Worm (Caenorhabditis elegans): ENCODE measurements around the gene B0303.11.

The B0303.11 gene

ce11 chrIII:8693322-8693721 is 16.9 kb downstream of the B0303.11 start, which contains the start of gene B0303.7:
B0303.7 (plus strand) TSS chrIII:8693622.
- TF ChIP-seq unc-62 (GFP tag; optimal IDR thresholded peaks at IDR 0.05) = no peak

- TF ChIP-seq unc-62 (GFP tag; optimal IDR thresholded peaks at IDR 0.05) = no peak
These were observed 20.6 kb downstream of the B0303.11 start, which contains the start of gene B0303.4 for ce11 chrIII:8689655-8690054. B0303.4 (plus strand) TSS chrIII:8689850.

DNA sequence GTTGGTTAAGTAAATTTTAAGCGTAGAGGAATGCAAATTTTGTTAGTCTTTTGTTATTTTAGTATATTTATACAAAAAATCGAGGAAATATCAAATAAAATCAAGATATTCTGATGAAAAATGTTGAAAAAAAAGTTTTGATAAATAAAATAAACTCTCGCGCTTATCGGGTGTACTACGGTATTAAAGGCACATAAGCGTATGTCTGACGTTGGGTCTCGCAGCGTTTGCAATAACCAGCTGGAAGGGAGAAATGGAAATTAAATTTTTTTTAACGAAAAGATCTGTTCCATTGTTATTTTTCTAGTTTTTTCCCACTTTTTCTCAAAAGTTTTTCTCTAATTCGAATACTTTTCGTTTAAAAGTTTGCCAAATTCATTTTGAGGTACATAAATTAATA is 21.1 kb downstream of the B0303.11 start:
- no peak for TF ChIP-seq unc-62 (GFP tag; optimal IDR thresholded peaks at IDR 0.05)

- TF ChIP-seq unc-62 (GFP tag; optimal IDR thresholded peaks at IDR 0.05) = no peak
These were observed 21.7 kb downstream of the B0303.11 start, which contains the start of gene hadb-1 for ce11 chrIII:8688438-8688946. hadb-1 (minus strand) TSS chrIII:8688488.

- no peak for TF ChIP-seq unc-62 (GFP tag; optimal IDR thresholded peaks at IDR 0.05)
These were observed 24.5 kb downstream of the B0303.11 start for ce11 chrIII:8685590-8686240.

DNA sequence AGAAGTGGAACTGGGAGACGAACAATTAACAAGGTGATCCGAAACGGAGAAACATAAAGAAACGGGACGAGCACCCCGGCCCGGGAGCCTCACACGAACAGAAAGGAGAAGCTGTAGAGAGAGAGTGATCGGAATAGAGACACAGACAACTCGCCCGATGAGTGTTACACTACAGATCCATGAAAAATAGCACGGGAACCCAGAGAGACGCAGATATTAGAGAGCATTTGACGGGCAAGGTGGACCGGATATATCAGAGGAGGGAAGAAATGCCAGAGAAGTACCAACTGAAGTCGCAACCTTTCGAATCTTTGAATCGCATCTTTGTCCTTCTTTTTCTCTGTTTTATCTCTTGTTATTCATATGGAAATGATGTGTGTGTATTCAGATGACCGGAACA is 25.8 kb downstream of the B0303.11 start, which contains the start of gene anmt-1:
Gene anmt-1, plus strand, starts transcription at position 388 of the 400 bp plus-strand sequence.
- TF ChIP-seq unc-62 (GFP tag; optimal IDR thresholded peaks at IDR 0.05) = no peak

- TF ChIP-seq unc-62 (GFP tag; optimal IDR thresholded peaks at IDR 0.05) = no peak
These were observed 26.4 kb downstream of the B0303.11 start, which contains the start of gene fli-1 for ce11 chrIII:8683679-8684263. fli-1 (minus strand) TSS chrIII:8683736.

DNA sequence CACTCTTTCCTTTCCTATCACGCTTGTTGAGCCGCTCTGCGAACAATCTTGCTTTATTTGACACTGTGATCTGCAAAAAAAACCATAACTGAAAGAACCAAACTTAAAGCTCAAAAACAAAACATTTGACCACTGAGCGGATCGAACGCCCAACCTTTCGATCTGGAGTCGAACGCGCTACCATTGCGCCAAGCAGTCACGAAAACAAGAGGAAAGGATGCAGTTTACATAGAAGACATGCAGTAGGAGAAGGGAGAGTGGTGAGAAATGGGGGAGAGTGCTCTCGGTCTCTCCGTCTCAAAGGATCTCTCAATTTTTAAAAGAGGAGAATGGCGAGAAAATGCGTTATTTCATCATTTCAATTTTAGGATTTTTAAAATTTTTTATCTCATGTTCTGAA is 31.8 kb downstream of the B0303.11 start:
- TF ChIP-seq unc-62 (GFP tag; optimal IDR thresholded peaks at IDR 0.05) = no peak

DNA sequence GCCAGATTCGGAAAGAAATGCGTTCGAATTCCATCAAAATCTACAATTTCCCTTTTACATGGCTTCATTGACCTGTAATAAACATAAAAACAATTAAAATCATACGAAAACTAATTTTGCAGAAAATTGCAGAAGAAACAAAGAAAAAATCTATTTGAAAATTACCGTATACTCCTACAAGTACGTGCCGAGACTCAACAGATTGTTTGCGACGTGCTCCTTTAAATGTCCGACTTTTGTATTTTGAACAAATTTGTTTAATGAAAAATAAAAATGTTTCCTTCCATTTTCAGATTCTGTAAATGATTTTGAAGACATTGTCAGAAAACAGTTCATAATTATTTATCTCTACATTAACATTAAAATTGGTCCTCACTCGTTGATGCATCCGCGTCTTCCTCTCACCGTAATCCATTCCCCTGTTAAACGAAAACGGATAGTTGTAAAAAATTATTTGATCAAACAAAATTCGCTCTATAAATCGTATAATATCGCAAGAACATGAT is 35.2 kb downstream of the B0303.11 start, which contains the start of gene pgl-2:
Gene pgl-2, minus strand, starts transcription at position 456 of the 506 bp plus-strand sequence.
- no peak for TF ChIP-seq unc-62 (GFP tag; optimal IDR thresholded peaks at IDR 0.05)

ce11 chrIII:8668717-8669116 is 41.5 kb downstream of the B0303.11 start:
- TF ChIP-seq unc-62 (GFP tag; optimal IDR thresholded peaks at IDR 0.05) = no peak

DNA sequence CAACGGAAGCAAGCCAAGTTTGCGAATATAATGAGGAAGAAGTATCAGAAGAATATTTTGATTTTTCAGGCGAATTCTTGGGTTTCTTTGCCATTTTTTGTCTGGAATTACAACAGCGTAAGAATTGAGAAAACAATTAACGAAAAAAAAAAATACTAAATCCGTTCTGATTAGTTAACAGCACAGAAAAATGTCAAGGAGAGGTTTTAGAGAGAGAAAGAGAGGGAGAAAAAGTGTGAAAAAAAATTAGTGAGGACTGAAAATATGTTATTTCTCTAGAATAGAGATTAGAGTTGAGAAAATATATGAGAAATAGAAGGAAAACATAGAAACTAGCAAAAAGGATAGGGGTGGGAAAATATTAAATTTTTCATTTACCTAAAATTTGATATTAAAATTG is 42.8 kb downstream of the B0303.11 start, which contains the start of gene dpy-19:
Gene dpy-19, minus strand, starts transcription at position 101 of the 400 bp plus-strand sequence.
- TF ChIP-seq unc-62 (GFP tag; optimal IDR thresholded peaks at IDR 0.05) = no peak

ce11 chrIII:8664897-8665388 is 45.3 kb downstream of the B0303.11 start, which contains the start of gene F22B7.1:
F22B7.1 (plus strand) TSS chrIII:8665338.
- no peak for TF ChIP-seq unc-62 (GFP tag; optimal IDR thresholded peaks at IDR 0.05)

- TF ChIP-seq unc-62 (GFP tag; optimal IDR thresholded peaks at IDR 0.05) = no peak
These were observed 47.1 kb downstream of the B0303.11 start for ce11 chrIII:8663143-8663542.

- no peak for TF ChIP-seq unc-62 (GFP tag; optimal IDR thresholded peaks at IDR 0.05)
These were observed 51.8 kb downstream of the B0303.11 start for ce11 chrIII:8658367-8658761.

DNA sequence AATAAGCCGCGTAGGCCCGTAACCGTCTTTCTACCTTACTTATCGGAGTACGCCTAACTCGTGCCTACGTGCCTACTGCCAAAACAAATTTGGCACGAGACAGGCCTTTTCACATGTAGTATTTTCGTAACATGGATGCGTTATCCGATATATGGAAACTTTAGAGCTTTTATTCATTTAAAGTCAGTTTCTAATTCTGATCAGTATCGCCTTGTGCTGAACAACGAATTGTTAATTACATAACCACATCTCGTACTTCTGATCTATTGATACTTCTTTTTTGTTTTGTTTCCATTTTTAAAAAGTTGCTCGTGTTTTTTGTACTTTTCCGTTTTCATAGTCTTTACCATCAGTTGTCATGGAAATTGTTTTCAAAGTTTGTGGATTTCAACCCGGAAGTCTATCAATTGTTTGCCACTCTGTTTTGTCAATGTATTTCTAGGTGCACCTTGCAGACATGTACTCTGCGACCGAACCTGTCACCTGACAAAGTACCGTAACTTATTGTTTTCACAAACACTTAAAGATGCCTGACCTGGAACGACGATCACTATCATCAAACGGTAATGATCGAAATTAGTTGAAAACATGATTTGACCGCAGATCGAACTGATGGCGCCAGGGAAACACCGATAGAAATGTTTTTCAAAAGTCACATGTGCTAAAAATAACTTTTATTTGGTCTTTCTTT is 52.4 kb downstream of the B0303.11 start:
- TF ChIP-seq unc-62 (GFP tag; optimal IDR thresholded peaks at IDR 0.05) = no peak

DNA sequence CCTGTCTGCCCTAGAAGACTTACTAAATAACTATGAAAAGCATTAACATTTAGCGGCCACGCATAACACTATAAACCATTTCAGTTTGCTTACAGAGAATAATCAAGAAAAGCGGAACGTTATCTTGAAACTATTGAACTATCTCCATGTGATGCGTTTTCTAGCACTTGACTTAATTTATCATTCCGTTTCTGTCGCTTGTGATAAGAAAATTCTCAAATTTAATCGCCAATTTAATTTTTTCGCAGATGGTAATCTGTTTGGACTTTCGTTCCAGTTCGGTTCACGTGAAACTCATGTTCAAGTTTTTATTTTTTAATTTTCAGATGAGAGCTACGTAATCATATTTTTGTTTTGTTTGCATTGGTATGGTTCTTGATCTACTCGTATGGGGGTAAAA is 53.3 kb downstream of the B0303.11 start:
- TF ChIP-seq unc-62 (GFP tag; optimal IDR thresholded peaks at IDR 0.05) = no peak

Data from whole organism, dauer.